Worm (Caenorhabditis elegans): ENCODE data around the gene wee-1.1.

The wee-1.1 gene

DNA sequence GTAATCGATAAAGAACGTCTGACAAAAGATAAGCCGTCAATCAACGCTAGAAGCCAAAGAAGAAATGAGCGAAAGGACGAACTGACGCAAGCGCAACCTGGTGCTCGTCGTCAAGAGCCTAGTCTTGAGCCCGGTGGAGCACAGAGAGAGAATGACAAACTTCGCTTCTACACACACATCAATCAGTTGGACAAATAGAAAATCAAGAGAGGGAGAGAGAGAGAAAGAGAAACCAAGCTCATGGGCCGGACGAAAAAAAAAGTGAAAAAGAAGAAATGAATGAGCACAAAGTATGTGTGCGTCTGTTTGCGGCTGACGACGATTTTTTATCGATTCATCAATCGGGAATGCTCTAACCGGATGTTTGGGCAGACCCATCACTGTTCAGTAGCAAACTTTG is 37.8 kb upstream of the wee-1.1 start:
- TF ChIP-seq daf-16 (GFP tag; optimal IDR thresholded peaks at IDR 0.05), result peak in 1 of 2 experiments; percentile 50
- TF ChIP-seq daf-16 (tag; optimal IDR thresholded peaks at IDR 0.05), result no peak
- peak in 1 of 2 experiments; percentile 71 for TF ChIP-seq unc-62 (GFP tag; optimal IDR thresholded peaks at IDR 0.05 in 1 of 2)
- no peak for TF ChIP-seq unc-62 (tag; optimal IDR thresholded peaks at IDR 0.05)
- TF ChIP-seq lin-39 (tag; optimal IDR thresholded peaks at IDR 0.05), result no peak
- peak; percentile 67 for TF ChIP-seq nhr-11 (tag; optimal IDR thresholded peaks at IDR 0.05)
- TF ChIP-seq egl-43 (GFP tag; IDR thresholded peaks at IDR 0.05), result peak; percentile 57; the same call in 1 of the 2 replicates
- no peak; the same call in none of the 2 replicates for TF ChIP-seq pha-4 (GFP tag; IDR thresholded peaks at IDR 0.05)
- peak; percentile 37 for TF ChIP-seq pha-4 (tag; optimal IDR thresholded peaks at IDR 0.05)
- peak; percentile 37 for TF ChIP-seq nhr-28 (tag; optimal IDR thresholded peaks at IDR 0.05)
- TF ChIP-seq F44E2.7 (GFP tag; IDR thresholded peaks at IDR 0.05), result no peak
- peak; percentile 26 for TF ChIP-seq ama-1 (optimal IDR thresholded peaks at IDR 0.05)
- no peak for TF ChIP-seq nhr-25 (tag; optimal IDR thresholded peaks at IDR 0.05; ENCODE audit: borderline replicate concordance, insufficient read depth)
- no peak for TF ChIP-seq lsy-2 (tag; optimal IDR thresholded peaks at IDR 0.05)
- TF ChIP-seq F37D6.2 (tag; optimal IDR thresholded peaks at IDR 0.05), result no peak
- peak; percentile 60 for TF ChIP-seq hlh-11 (tag; optimal IDR thresholded peaks at IDR 0.05)
- TF ChIP-seq nhr-6 (tag; optimal IDR thresholded peaks at IDR 0.05), result peak; percentile 7
- TF ChIP-seq saeg-2 (GFP tag; IDR thresholded peaks at IDR 0.05), result no peak
- TF ChIP-seq pqm-1 (tag; optimal IDR thresholded peaks at IDR 0.05), result no peak
- TF ChIP-seq hif-1 (tag; optimal IDR thresholded peaks at IDR 0.05), result no peak
- peak; percentile 27; the same call in 1 of the 2 replicates for TF ChIP-seq set-16 (GFP tag; IDR thresholded peaks at IDR 0.05)
- no peak for TF ChIP-seq D1046.2 (GFP tag; IDR thresholded peaks at IDR 0.05)
- peak; percentile 19 for TF ChIP-seq hlh-30 (tag; optimal IDR thresholded peaks at IDR 0.05; ENCODE audit: insufficient read depth)
- peak; percentile 96 for TF ChIP-seq aha-1 (tag)
- peak in 1 of 2 experiments; percentile 11 for TF ChIP-seq mdl-1 (tag; optimal IDR thresholded peaks at IDR 0.05)
- TF ChIP-seq dmd-6 (GFP tag; IDR thresholded peaks at IDR 0.05), result peak; percentile 16; the same call in 1 of the 2 replicates

DNA sequence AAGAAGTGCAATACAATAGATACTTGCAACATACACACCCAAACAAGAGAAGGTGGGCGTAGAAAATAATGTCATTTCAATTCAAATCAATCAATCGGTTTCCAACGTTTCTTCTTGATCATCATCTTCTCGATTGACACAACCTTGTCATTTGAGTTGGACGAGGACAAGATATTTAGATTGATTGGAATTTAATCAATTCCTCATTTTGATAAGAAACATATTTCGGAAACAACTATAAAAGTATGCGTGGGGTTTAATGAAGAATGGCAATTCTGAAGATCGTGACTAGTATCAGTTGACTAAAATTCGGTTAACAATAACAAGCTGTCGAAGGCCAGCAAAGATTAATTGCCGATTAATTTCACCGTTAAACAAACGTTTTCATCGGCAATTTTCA is 37.3 kb upstream of the wee-1.1 start:
- TF ChIP-seq F10B5.3 (tag; optimal IDR thresholded peaks at IDR 0.05) (no peak), fos-1 (tag; optimal IDR thresholded peaks at IDR 0.05) (no peak), nhr-102 (tag; optimal IDR thresholded peaks at IDR 0.05) (peak; percentile 12), mep-1 (tag; optimal IDR thresholded peaks at IDR 0.05) (no peak), hmg-1.1 (GFP tag; IDR thresholded peaks at IDR 0.05) (no peak), lin-13 (GFP tag; optimal IDR thresholded peaks at IDR 0.05) (peak; percentile 21), lin-39 (tag; optimal IDR thresholded peaks at IDR 0.05) (no peak), zag-1 (tag; optimal IDR thresholded peaks at IDR 0.05) (no peak), mdl-1 (tag; optimal IDR thresholded peaks at IDR 0.05) (no peak), lin-15B (tag; optimal IDR thresholded peaks at IDR 0.05) (no peak), pqm-1 (tag; optimal IDR thresholded peaks at IDR 0.05) (no peak), ceh-82 (tag; optimal IDR thresholded peaks at IDR 0.05) (no peak), nhr-25 (tag; optimal IDR thresholded peaks at IDR 0.05; ENCODE audit: borderline replicate concordance, insufficient read depth) (no peak), aly-2 (tag; optimal IDR thresholded peaks at IDR 0.05) (no peak), dve-1 (tag; optimal IDR thresholded peaks at IDR 0.05; ENCODE audit: insufficient read depth) (no peak), zfp-3 (GFP tag; conservative IDR thresholded peaks at IDR 0.05) (0 out of 2 replicates have a peak, but pooled peaks have one; percentile 10), lim-7 (GFP tag; IDR thresholded peaks at IDR 0.05) (no peak), nhr-6 (tag; optimal IDR thresholded peaks at IDR 0.05) (no peak), nhr-11 (tag; optimal IDR thresholded peaks at IDR 0.05) (no peak), Y48G9A.11 (GFP tag; IDR thresholded peaks at IDR 0.05) (no peak), dpl-1 (GFP tag; optimal IDR thresholded peaks at IDR 0.05) (no peak), vab-7 (GFP tag; IDR thresholded peaks at IDR 0.05) (no peak), daf-16 (GFP tag; optimal IDR thresholded peaks at IDR 0.05) (no peak), daf-16 (tag; optimal IDR thresholded peaks at IDR 0.05) (peak; percentile 19), ztf-7 (tag; optimal IDR thresholded peaks at IDR 0.05) (no peak), tra-1 (GFP tag; IDR thresholded peaks at IDR 0.05) (no peak; the same call in 1 of the 2 replicates), unc-62 (GFP tag; optimal IDR thresholded peaks at IDR 0.05 in 1 of 2) (no peak), unc-62 (tag; optimal IDR thresholded peaks at IDR 0.05) (no peak), hif-1 (tag; optimal IDR thresholded peaks at IDR 0.05) (no peak), snpc-4 (tag; optimal IDR thresholded peaks at IDR 0.05) (no peak), saeg-2 (GFP tag; IDR thresholded peaks at IDR 0.05) (no peak), mxl-3 (GFP tag; optimal IDR thresholded peaks at IDR 0.05) (no peak), ctbp-1 (GFP tag; IDR thresholded peaks at IDR 0.05) (no peak), madf-5 (GFP tag; IDR thresholded peaks at IDR 0.05) (no peak), lin-38 (GFP tag; IDR thresholded peaks at IDR 0.05) (no peak), dmd-6 (GFP tag; IDR thresholded peaks at IDR 0.05) (peak; percentile 89)

Data from whole organism, L4 larva.